Worm (Caenorhabditis elegans) whole organism, early embryonic: ENCODE results near the gene dhs-25.

Source experiments
- B0310.2 ChIP-seq: sonication (generic microtip); optimal IDR thresholded peaks from 2 replicates; lab custom pipeline; 2016; ENCODE audit warnings: mild to moderate bottlenecking, missing genetic modification characterization, missing compliant biosample characterization
- F13C5.2 ChIP-seq: sonication (generic microtip); optimal IDR thresholded peaks from 2 replicates; lab custom pipeline; 2017; ENCODE audit warnings: mild to moderate bottlenecking, missing genetic modification characterization, inconsistent platforms, missing compliant biosample characterization
- aly-1 ChIP-seq: sonication (generic microtip); optimal IDR thresholded peaks from 2 replicates; lab custom pipeline; 2016; ENCODE audit warnings: missing genetic modification characterization, missing compliant biosample characterization
- ama-1 ChIP-seq: fragments of 150-350 bp; optimal IDR thresholded peaks from 2 replicates; lab custom pipeline; 2014
- ceh-13 ChIP-seq: fragments of 200-800 bp; sonication (Bioruptor generic); optimal IDR thresholded peaks from 2 replicates; lab custom pipeline; 2018; ENCODE audit warnings: mild to moderate bottlenecking, missing genetic modification characterization, missing compliant biosample characterization
- ceh-36 ChIP-seq: sonication (generic microtip); optimal IDR thresholded peaks from 2 replicates; lab custom pipeline; 2016; ENCODE audit warnings: missing genetic modification characterization, inconsistent platforms, missing compliant biosample characterization
- ets-7 ChIP-seq: sonication (generic microtip); optimal IDR thresholded peaks from 2 replicates; lab custom pipeline; 2016; ENCODE audit warnings: missing genotype, missing genetic modification characterization, missing compliant biosample characterization
- flt-1 ChIP-seq: fragments of 200-800 bp; sonication (Bioruptor generic); IDR thresholded peaks from 2 replicates; pipeline ENCODE4 v1.3.6; 2022; ENCODE audit warnings: missing genetic modification characterization, missing compliant biosample characterization
- hmbx-1 ChIP-seq: sonication (generic microtip); optimal IDR thresholded peaks from 2 replicates; lab custom pipeline; 2016; ENCODE audit warnings: mild to moderate bottlenecking, missing genetic modification characterization, missing compliant biosample characterization
- hmg-4 ChIP-seq: fragments of 200-800 bp; sonication (Bioruptor generic); optimal IDR thresholded peaks from 2 replicates; lab custom pipeline; 2018; ENCODE audit warnings: mild to moderate bottlenecking, missing genetic modification characterization, missing compliant biosample characterization
- hnd-1 ChIP-seq: sonication (generic microtip); optimal IDR thresholded peaks from 2 replicates; lab custom pipeline; 2016; ENCODE audit warnings: missing genetic modification characterization, missing compliant biosample characterization
- pes-1 ChIP-seq: fragments of 200-800 bp; sonication (Bioruptor generic); IDR thresholded peaks from 2 replicates; pipeline ENCODE4 v1.3.6; 2022; ENCODE audit warnings: missing genetic modification reagents, missing genetic modification characterization, missing compliant biosample characterization
- scrt-1 ChIP-seq: fragments of 200-800 bp; sonication (Bioruptor generic); IDR thresholded peaks from 2 replicates; pipeline ENCODE4 v1.3.6; 2022; ENCODE audit warnings: missing genetic modification characterization, missing compliant biosample characterization
- sea-1 ChIP-seq: fragments of 200-800 bp; sonication (Bioruptor generic); conservative IDR thresholded peaks from 2 replicates; pipeline ENCODE4 v1.3.6; 2022; ENCODE audit warnings: missing genetic modification characterization, missing compliant biosample characterization
- tbx-11 ChIP-seq: fragments of 200-800 bp; sonication (Bioruptor generic); IDR thresholded peaks from 2 replicates; pipeline ENCODE4 v1.3.6; 2022; ENCODE audit warnings: missing genetic modification characterization, missing compliant biosample characterization
- tbx-37 ChIP-seq: fragments of 200-800 bp; sonication (Bioruptor generic); conservative IDR thresholded peaks from 2 replicates; pipeline ENCODE4 v1.3.6; 2022; ENCODE audit warnings: missing genetic modification reagents, missing genetic modification characterization, missing compliant biosample characterization
- tra-4 ChIP-seq: sonication (generic microtip); optimal IDR thresholded peaks from 2 replicates; lab custom pipeline; 2017; ENCODE audit warnings: missing genetic modification characterization, missing compliant biosample characterization

Gene dhs-25

DNA sequence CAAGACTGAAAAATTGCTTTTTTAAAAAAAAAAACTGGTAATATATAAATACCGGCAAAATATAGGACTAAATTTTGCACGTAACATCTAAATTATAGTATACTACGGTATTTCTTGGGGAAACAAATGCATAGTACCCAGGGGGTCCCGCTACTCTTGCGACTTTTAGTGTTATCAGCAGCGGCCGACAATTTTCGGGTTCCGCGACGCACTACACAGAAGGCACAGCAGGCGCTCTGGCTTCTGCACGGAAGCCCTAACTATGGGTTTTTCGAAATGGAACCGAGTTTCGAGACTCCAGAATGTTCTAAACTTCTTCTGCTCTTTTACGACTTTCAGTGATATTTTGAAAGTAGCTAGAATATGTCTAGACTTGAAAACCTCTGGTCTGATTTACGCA, 30.2 kb downstream of the dhs-25 start:
- TF ChIP-seq hmbx-1 (tag; lab: Kevin White, UChicago) (no peak), B0310.2 (tag; lab: Kevin White, UChicago) (no peak), ets-7 (tag; lab: Kevin White, UChicago) (no peak), tbx-37 (no peak), F13C5.2 (tag; lab: Kevin White, UChicago) (no peak), tra-4 (tag; lab: Kevin White, UChicago) (no peak)

DNA sequence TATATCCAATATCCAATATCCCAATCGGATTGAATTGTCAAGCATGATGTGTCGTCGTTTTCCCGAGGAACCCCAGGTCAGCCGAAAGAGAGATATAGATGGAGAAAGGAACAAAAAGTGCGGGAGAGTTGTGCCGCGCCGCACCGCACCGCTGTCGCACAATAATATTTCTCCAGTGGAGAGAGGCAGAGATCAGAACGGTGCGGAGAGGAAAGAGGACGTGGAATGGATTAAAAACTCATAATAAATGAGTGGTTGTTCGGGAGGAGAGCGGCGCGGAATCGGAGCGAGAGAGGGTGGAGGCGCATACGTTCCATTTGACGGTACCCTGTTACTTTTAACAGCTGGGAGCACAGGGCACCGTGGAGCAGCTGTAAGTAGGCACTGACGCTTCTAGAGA, 31.2 kb downstream of the dhs-25 start:
- TF ChIP-seq scrt-1 (GFP tag; lab: Robert Waterston, UW), result no peak

DNA sequence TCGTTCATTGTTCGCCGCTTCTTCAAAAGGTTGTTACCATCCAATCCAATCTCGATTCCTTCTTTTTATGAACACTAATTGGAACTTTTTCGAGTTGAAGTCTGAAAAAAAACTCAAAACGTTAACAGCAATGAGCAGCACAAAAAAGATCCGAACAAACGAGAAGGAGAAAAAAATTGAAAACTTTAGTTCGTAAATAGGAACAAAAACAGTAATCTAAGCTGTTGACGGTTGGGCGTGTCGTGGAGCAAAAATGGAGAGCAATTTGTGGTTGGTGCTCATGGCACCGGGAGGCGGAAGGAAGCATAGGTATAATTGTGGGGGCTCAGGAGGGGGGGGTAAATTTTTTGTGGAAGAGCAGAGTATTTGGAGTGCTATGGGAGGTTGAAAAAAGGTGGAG, 35.1 kb downstream of the dhs-25 start, which contains the start of gene toca-1:
Gene toca-1, minus strand, starts transcription at position 101 of the 400 bp plus-strand sequence.
- TF ChIP-seq hnd-1 (tag; lab: Kevin White, UChicago), result no peak
- no peak for TF ChIP-seq sea-1 (GFP tag; lab: Robert Waterston, UW)
- TF ChIP-seq ets-7 (tag; lab: Kevin White, UChicago), result no peak
- no peak for TF ChIP-seq tbx-37

DNA sequence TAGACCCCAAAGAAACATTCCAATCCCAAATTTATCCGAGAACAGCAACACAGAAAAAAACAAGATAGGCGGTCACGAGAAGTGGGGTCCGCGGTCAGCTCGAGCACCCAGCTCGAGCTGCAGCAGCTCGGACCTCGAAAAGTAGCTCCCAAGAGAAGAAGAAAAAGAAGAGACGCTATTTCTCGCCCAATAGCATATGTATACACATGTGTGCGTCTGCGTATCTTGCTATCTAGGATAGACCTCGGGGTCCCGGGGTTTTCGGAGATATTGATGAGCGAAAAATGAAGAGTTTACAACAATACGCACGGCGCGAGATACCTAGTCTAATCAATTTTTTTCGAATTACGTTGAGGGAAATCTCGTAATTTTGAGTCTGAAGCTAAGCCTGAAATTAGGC, 35.7 kb downstream of the dhs-25 start:
- TF ChIP-seq scrt-1 (GFP tag; lab: Robert Waterston, UW), result no peak
- TF ChIP-seq ets-7 (tag; lab: Kevin White, UChicago), result no peak
- no peak for TF ChIP-seq ceh-13

DNA sequence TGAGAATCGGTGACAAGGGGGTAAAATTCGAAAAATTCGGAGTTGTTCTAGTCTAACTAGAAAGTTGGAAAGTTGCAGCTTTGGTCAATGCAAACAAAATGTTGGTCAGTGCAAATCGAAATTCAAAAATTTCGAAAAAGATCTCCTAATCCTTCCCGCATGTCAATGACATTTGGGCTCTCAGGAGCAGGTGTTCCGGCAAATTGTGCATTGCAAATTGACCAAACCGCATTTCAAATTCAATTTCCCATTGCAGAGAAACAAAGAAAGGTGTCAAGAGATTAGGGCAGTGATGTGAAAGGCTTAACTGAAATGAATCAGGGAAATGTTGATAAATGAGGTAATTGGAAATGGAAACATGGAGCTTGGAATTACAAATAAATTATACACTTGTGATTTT, 36.9 kb downstream of the dhs-25 start:
- TF ChIP-seq sea-1 (GFP tag; lab: Robert Waterston, UW) (no peak), tbx-37 (no peak), tbx-11 (GFP tag; lab: Robert Waterston, UW) (no peak), hnd-1 (tag; lab: Kevin White, UChicago) (no peak), scrt-1 (GFP tag; lab: Robert Waterston, UW) (no peak), ceh-36 (tag; lab: Kevin White, UChicago) (no peak), pes-1 (GFP tag; lab: Robert Waterston, UW) (no peak), aly-1 (tag; lab: Kevin White, UChicago) (no peak)

DNA sequence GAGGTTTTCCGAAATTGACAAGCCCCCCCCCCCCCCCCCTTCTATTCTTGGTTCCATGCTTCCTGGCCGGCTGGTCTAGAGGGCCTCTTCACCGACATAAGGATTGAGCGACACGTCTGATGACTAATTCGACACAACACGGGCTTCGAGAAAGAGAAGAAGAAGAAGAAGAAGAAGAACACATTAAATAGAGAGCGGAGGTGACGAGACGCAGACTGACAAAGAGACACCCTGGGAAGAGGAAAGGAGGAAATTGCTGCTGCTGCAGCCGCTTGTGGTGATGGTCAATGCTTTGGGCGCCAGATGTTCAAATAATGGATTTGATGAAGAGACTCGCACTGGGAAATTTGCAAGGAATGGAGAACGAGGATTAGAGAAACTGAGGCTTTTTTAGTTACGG, 38.2 kb downstream of the dhs-25 start:
- TF ChIP-seq hmg-4 (GFP tag; lab: Kevin White, UChicago) (peak; percentile 30), tra-4 (tag; lab: Kevin White, UChicago) (no peak)

DNA sequence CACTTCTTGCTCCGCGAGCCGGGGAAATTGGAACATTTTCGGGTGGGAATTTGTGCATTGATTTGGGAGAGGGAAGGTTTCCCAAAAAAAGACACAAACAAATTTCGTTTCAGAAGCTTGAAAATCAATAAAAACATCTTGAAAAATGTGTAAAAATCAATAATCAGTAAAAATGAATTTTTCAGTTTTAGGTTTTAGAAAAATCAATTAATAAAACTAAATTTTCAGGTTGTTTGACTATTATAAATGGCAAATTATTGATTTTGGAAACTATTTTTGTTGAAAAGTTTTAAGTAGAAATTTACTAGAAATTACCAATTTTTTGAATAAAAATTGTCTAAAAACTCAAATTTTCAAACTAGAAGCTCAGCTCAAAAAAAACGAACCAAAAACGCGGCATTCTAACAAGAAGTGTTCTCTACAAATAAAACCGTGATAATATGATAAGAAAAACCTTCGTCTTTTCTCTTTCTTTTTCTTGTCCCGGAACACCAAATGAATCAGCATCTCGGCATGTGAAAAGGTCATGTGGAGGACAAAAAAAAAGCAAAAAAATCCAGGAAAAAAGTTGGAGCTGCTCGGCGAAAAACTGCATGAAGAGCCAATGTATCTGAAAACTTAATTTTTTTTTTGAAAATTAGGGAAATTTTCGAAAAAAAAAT, 39.3 kb downstream of the dhs-25 start:
- TF ChIP-seq hmg-4 (GFP tag; lab: Kevin White, UChicago) (no peak), ceh-36 (tag; lab: Kevin White, UChicago) (no peak)

DNA sequence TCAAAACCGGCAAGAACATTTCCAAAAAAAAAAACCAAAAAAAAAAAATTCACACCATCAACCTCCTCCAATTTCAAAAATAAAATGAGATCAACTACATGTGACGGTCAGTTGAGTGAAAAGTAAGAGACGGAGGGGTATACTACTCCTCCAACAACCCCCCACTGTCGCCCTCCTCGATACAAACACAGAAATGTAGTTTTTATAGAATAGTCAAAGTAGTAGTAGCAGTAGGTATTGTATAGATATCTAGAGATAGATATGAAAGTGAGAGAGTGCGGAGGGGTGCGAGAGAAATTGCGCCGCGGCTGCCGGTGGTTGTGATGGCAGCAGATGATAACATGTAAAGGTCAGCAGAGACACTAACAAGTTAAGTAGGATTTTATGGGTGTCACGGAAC, 41.0 kb downstream of the dhs-25 start:
- TF ChIP-seq ama-1 (no peak), ets-7 (tag; lab: Kevin White, UChicago) (no peak), hmbx-1 (tag; lab: Kevin White, UChicago) (no peak), tbx-37 (no peak), hmg-4 (GFP tag; lab: Kevin White, UChicago) (no peak)

DNA sequence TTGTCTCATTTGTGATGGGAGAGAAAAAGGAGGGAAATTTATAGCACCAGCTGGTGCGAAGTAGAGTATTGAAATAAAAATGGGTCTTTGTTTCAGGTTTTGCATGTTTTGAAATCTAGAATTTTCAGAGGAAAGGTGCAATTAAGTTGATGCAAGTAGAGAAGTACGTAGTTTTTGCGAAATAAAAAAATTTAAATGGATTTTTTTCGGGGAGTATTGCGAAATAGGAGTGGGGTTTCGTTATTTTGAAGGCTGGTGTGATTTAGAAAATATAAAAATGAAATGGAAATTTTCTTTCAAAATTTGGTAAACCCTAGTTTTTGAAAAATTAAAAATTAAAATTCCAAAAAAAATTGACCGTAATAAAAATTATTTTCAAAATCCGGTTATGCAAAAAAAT, 41.8 kb downstream of the dhs-25 start:
- TF ChIP-seq pes-1 (GFP tag; lab: Robert Waterston, UW) (no peak), flt-1 (no peak), scrt-1 (GFP tag; lab: Robert Waterston, UW) (no peak), hnd-1 (tag; lab: Kevin White, UChicago) (no peak), B0310.2 (tag; lab: Kevin White, UChicago) (no peak), tra-4 (tag; lab: Kevin White, UChicago) (no peak)

DNA sequence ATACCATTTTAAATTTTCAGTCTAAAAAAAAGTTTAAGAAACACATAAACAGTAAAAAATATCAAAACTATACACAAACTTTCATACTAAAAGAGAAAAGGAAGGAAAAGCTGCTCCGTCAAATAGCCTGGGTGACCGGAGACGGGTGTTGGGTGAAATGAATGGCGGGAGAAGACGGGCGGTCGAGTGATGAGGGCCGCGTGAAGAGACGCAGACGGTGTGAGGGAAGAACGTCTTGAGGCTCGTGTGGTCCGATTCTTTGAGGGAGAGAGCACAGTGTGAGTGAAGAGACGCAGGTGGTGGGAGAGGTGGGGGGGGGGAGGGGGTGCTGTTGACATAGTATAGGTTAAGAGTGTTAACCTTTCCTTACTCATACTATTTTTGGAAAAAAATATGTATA, 42.7 kb downstream of the dhs-25 start:
- TF ChIP-seq hmg-4 (GFP tag; lab: Kevin White, UChicago) (peak; percentile 47), tbx-37 (no peak)

DNA sequence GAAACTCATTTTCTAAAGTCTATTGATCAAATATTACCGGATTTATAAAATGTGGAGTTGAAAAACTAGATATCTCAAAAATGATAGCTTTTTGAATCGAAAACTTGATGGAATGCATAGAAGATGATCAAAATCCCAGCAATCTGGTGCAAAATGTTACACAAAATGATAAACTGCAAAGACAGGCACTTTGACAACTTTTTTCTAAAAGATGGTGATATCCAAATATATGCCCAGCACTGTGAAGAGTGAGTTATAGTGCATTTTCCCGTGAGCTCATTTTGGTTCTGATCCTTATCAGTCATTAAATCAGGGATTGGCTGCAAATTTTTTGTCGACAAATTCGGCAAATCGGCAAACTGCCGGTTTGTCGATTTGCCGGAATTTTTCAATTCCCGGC, 48.9 kb downstream of the dhs-25 start, which contains the start of gene K06A9.3:
Gene K06A9.3, minus strand, starts transcription at position 101 of the 400 bp plus-strand sequence.
- TF ChIP-seq ama-1 (no peak), sea-1 (GFP tag; lab: Robert Waterston, UW) (no peak), scrt-1 (GFP tag; lab: Robert Waterston, UW) (no peak)
